Fruit fly (Drosophila melanogaster) whole organism, embryonic: Measurements from ENCODE around the gene Tsp29Fb.

Experiments
- B-H2 ChIP-seq: fragments of 200-800 bp; sonication (Bioruptor generic); optimal IDR thresholded peaks from 2 replicates; lab custom pipeline; 2018; ENCODE audit warnings: missing biosample characterization, mild to moderate bottlenecking, missing genetic modification characterization
- CG10366 ChIP-seq: fragments of 200-800 bp; sonication (Bioruptor generic); IDR thresholded peaks from 2 replicates; pipeline ENCODE4 v1.3.6; 2022; ENCODE audit warnings: missing biosample characterization, missing genetic modification characterization
- CG12391 ChIP-seq: fragments of 200-800 bp; sonication (Bioruptor generic); optimal IDR thresholded peaks from 3 replicates; lab custom pipeline; 2018; ENCODE audit warnings: missing biosample characterization, mild to moderate bottlenecking, missing genetic modification characterization, moderate library complexity
- CG12942 ChIP-seq: fragments of 200-800 bp; sonication (Bioruptor generic); optimal IDR thresholded peaks from 3 replicates; lab custom pipeline; 2016; ENCODE audit warnings: missing biosample characterization, missing genetic modification characterization
- CG13296 ChIP-seq: fragments of 200-800 bp; sonication (Bioruptor generic); optimal IDR thresholded peaks from 3 replicates; lab custom pipeline; 2018; ENCODE audit warnings: missing biosample characterization, mild to moderate bottlenecking, missing genetic modification characterization
- CG13424 ChIP-seq: fragments of 200-800 bp; sonication (Bioruptor generic); optimal IDR thresholded peaks from 2 replicates; lab custom pipeline; 2019; ENCODE audit warnings: missing biosample characterization, mild to moderate bottlenecking, missing genetic modification characterization, moderate library complexity
- CG13624 ChIP-seq: fragments of 200-800 bp; sonication (Bioruptor generic); optimal IDR thresholded peaks from 2 replicates; lab custom pipeline; 2016; ENCODE audit warnings: missing biosample characterization, missing genetic modification characterization
- CG14014 ChIP-seq: fragments of 200-800 bp; sonication (Bioruptor generic); IDR thresholded peaks from 2 replicates; pipeline ENCODE4 v1.3.6; 2022; ENCODE audit warnings: missing biosample characterization, missing genetic modification characterization
- CG14441 ChIP-seq: fragments of 200-800 bp; sonication (Bioruptor generic); IDR thresholded peaks from 2 replicates; pipeline ENCODE4 v1.3.6; 2022; ENCODE audit warnings: missing biosample characterization, missing genetic modification characterization
- CG16815 ChIP-seq: fragments of 200-800 bp; sonication (Bioruptor generic); optimal IDR thresholded peaks from 3 replicates; lab custom pipeline; 2017; ENCODE audit warnings: missing biosample characterization, mild to moderate bottlenecking, missing genetic modification characterization
- CG1792 ChIP-seq: fragments of 200-800 bp; sonication (Bioruptor generic); optimal IDR thresholded peaks from 2 replicates; lab custom pipeline; 2016; ENCODE audit warnings: missing biosample characterization, missing genetic modification characterization
- CG1832 ChIP-seq: fragments of 200-800 bp; sonication (Bioruptor generic); optimal IDR thresholded peaks from 2 replicates; lab custom pipeline; 2017; ENCODE audit warnings: missing biosample characterization, mild to moderate bottlenecking, missing genetic modification characterization, inconsistent platforms
- CG18476 ChIP-seq: fragments of 200-800 bp; sonication (Bioruptor generic); optimal IDR thresholded peaks from 2 replicates; lab custom pipeline; 2016; ENCODE audit warnings: missing biosample characterization, mild to moderate bottlenecking, missing genetic modification characterization
- CG18619 ChIP-seq: fragments of 200-800 bp; sonication (Bioruptor generic); optimal IDR thresholded peaks from 3 replicates; lab custom pipeline; 2017; ENCODE audit warnings: missing biosample characterization, mild to moderate bottlenecking, missing genetic modification characterization
- CG2875 ChIP-seq: fragments of 200-800 bp; sonication (Bioruptor generic); optimal IDR thresholded peaks from 2 replicates; lab custom pipeline; 2017; ENCODE audit warnings: missing biosample characterization, mild to moderate bottlenecking, missing genetic modification characterization, missing genetic modification reagents
- CG4404 ChIP-seq: fragments of 200-800 bp; sonication (Bioruptor generic); IDR thresholded peaks from 2 replicates; pipeline ENCODE4 v1.3.6; 2022; ENCODE audit warnings: missing biosample characterization, missing genetic modification characterization
- CG5180 ChIP-seq: fragments of 200-800 bp; sonication (Bioruptor generic); optimal IDR thresholded peaks from 3 replicates; lab custom pipeline; 2017; ENCODE audit warnings: missing biosample characterization, missing genetic modification characterization, mild to moderate bottlenecking, moderate library complexity, missing genetic modification reagents
- CG5953 ChIP-seq: fragments of 200-800 bp; sonication (Bioruptor generic); IDR thresholded peaks from 2 replicates; pipeline ENCODE4 v1.3.6; 2022; ENCODE audit warnings: missing biosample characterization, missing genetic modification characterization
- CG6854 ChIP-seq: fragments of 200-800 bp; sonication (Bioruptor generic); optimal IDR thresholded peaks from 3 replicates; lab custom pipeline; 2017; ENCODE audit warnings: missing biosample characterization, mild to moderate bottlenecking, missing genetic modification characterization
- CG7357 ChIP-seq: fragments of 200-800 bp; sonication (Bioruptor generic); IDR thresholded peaks from 3 replicates; pipeline ENCODE4 v1.3.6; 2022; ENCODE audit warnings: missing biosample characterization, missing genetic modification characterization
- CG8388 ChIP-seq: fragments of 200-800 bp; sonication (Bioruptor generic); optimal IDR thresholded peaks from 2 replicates; lab custom pipeline; 2019; ENCODE audit warnings: missing biosample characterization, mild to moderate bottlenecking, missing genetic modification characterization, moderate library complexity
- CG8478 ChIP-seq: fragments of >200 bp; optimal IDR thresholded peaks from 2 replicates; lab custom pipeline; 2018
- CkIIα-i1 ChIP-seq: fragments of 200-800 bp; sonication (Bioruptor generic); IDR thresholded peaks from 2 replicates; pipeline ENCODE4 v1.3.6; 2022; ENCODE audit warnings: missing biosample characterization, missing genetic modification characterization
- H2.0 ChIP-seq: fragments of 200-800 bp; sonication (Bioruptor generic); IDR thresholded peaks from 2 replicates; pipeline ENCODE4 v1.3.6; 2022; ENCODE audit warnings: missing biosample characterization, missing genetic modification characterization
- HmgZ ChIP-seq: fragments of 200-800 bp; sonication (Bioruptor generic); optimal IDR thresholded peaks from 2 replicates; lab custom pipeline; 2018; ENCODE audit warnings: missing biosample characterization, mild to moderate bottlenecking, missing genetic modification characterization
- Hr51 ChIP-seq, 2 experiments: fragments of 200-800 bp; sonication (Bioruptor generic); optimal IDR thresholded peaks; 2 replicates in 1 of 2; 3 replicates in 1 of 2; lab custom pipeline; 2016 to 2018; ENCODE audit warnings: missing biosample characterization in 2 of 2, missing genetic modification characterization in 2 of 2, mild to moderate bottlenecking in 1 of 2, moderate library complexity in 1 of 2
- Lpt ChIP-seq: fragments of >200 bp; optimal IDR thresholded peaks from 2 replicates; lab custom pipeline; 2018; ENCODE audit warnings: missing biosample characterization, missing genetic modification characterization
- Nf-YB ChIP-seq: fragments of 200-800 bp; sonication (Bioruptor generic); optimal IDR thresholded peaks from 3 replicates; lab custom pipeline; 2019; ENCODE audit warnings: missing biosample characterization, mild to moderate bottlenecking, missing genetic modification characterization, moderate library complexity
- Sox100B ChIP-seq: fragments of 200-800 bp; sonication (Bioruptor generic); optimal IDR thresholded peaks from 3 replicates; lab custom pipeline; 2018; ENCODE audit warnings: missing biosample characterization, mild to moderate bottlenecking, missing genetic modification characterization
- Stat92E ChIP-seq, 3 experiments: fragments of >200 bp in 2 of 3; fragments of 200-800 bp in 1 of 3; sonication (Bioruptor generic) in 1 of 3; optimal IDR thresholded peaks; 2 replicates each; lab custom pipeline; 2017 to 2019; ENCODE audit warnings: missing biosample characterization in 3 of 3, missing genetic modification characterization in 3 of 3, mild to moderate bottlenecking in 1 of 3, moderate library complexity in 1 of 3
- YL-1 ChIP-seq: fragments of 200-800 bp; sonication (Bioruptor generic); optimal IDR thresholded peaks from 3 replicates; lab custom pipeline; 2017; ENCODE audit warnings: missing biosample characterization, mild to moderate bottlenecking, missing genetic modification characterization
- aop ChIP-seq: fragments of 200-800 bp; sonication (Bioruptor generic); IDR thresholded peaks from 2 replicates; pipeline ENCODE4 v1.3.6; 2022; ENCODE audit warnings: missing biosample characterization, missing genetic modification characterization
- ara ChIP-seq: fragments of 200-800 bp; sonication (Bioruptor generic); IDR thresholded peaks from 2 replicates; pipeline ENCODE4 v1.3.6; 2022; ENCODE audit warnings: missing biosample characterization, missing genetic modification characterization
- bbx ChIP-seq: fragments of 200-800 bp; sonication (Bioruptor generic); IDR thresholded peaks from 2 replicates; pipeline ENCODE4 v1.3.6; 2022; ENCODE audit warnings: missing biosample characterization, missing genetic modification characterization; ENCODE audit not compliant: partially characterized antibody
- crol ChIP-seq: fragments of 200-800 bp; sonication (Bioruptor generic); IDR thresholded peaks from 2 replicates; pipeline ENCODE4 v1.3.6; 2022; ENCODE audit warnings: missing biosample characterization, missing genetic modification characterization
- da ChIP-seq: fragments of 200-800 bp; sonication (Bioruptor generic); optimal IDR thresholded peaks from 2 replicates; lab custom pipeline; 2016; ENCODE audit warnings: missing biosample characterization, missing genetic modification characterization
- ems ChIP-seq: fragments of 200-800 bp; sonication (Bioruptor generic); optimal IDR thresholded peaks from 3 replicates; lab custom pipeline; 2016; ENCODE audit warnings: missing biosample characterization, missing genetic modification characterization
- grau ChIP-seq: fragments of 200-800 bp; optimal IDR thresholded peaks from 3 replicates; lab custom pipeline; 2019; ENCODE audit warnings: missing biosample characterization, mild to moderate bottlenecking, missing genetic modification characterization, moderate library complexity
- gro ChIP-seq: fragments of 200-800 bp; sonication (Bioruptor generic); optimal IDR thresholded peaks from 2 replicates; lab custom pipeline; 2016; ENCODE audit warnings: missing biosample characterization, missing genetic modification characterization
- jigr1 ChIP-seq: fragments of 200-800 bp; sonication (Bioruptor generic); IDR thresholded peaks from 3 replicates; pipeline ENCODE4 v1.3.6; 2022; ENCODE audit warnings: missing biosample characterization, missing genetic modification characterization
- kay ChIP-seq: fragments of 200-800 bp; sonication (Bioruptor generic); optimal IDR thresholded peaks from 2 replicates; lab custom pipeline; 2016; ENCODE audit warnings: missing biosample characterization, missing genetic modification characterization
- maf-S ChIP-seq: fragments of 200-800 bp; sonication (Bioruptor generic); optimal IDR thresholded peaks from 2 replicates; lab custom pipeline; 2016; ENCODE audit warnings: missing biosample characterization, missing genetic modification characterization
- org-1 ChIP-seq: fragments of 200-800 bp; sonication (Bioruptor generic); optimal IDR thresholded peaks from 2 replicates; lab custom pipeline; 2017; ENCODE audit warnings: missing biosample characterization, missing genetic modification characterization
- pan ChIP-seq, 4 experiments: fragments of >200 bp in 3 of 4; fragments of 200-800 bp in 1 of 4; sonication (Bioruptor generic) in 1 of 4; optimal IDR thresholded peaks in 3 of 4; IDR thresholded peaks in 1 of 4; 2 replicates each; pipeline versions ENCODE4 v1.3.6 to Lab custom; 2017 to 2022; ENCODE audit warnings: missing biosample characterization in 2 of 4, missing genetic modification characterization in 2 of 4, mixed read lengths in 1 of 4
- pho ChIP-seq: fragments of 200-800 bp; sonication (Bioruptor generic); optimal IDR thresholded peaks from 2 replicates; lab custom pipeline; 2016; ENCODE audit warnings: missing biosample characterization, missing genetic modification characterization
- tin ChIP-seq: fragments of 200-800 bp; sonication (Bioruptor generic); optimal IDR thresholded peaks from 3 replicates; lab custom pipeline; 2016; ENCODE audit warnings: missing biosample characterization, missing genetic modification characterization
- ttk ChIP-seq: fragments of 200-800 bp; sonication (Bioruptor generic); IDR thresholded peaks from 2 replicates; pipeline ENCODE4 v2.1.2; 2022; ENCODE audit warnings: missing biosample characterization, missing genetic modification characterization
- yki ChIP-seq: fragments of >200 bp; optimal IDR thresholded peaks from 3 replicates; lab custom pipeline; 2018
- zfh2 ChIP-seq: fragments of 200-800 bp; sonication (Bioruptor generic); optimal IDR thresholded peaks from 2 replicates; lab custom pipeline; 2016; ENCODE audit warnings: missing biosample characterization, missing genetic modification characterization

Gene Tsp29Fb

dm6 chr2L:8952194-8953037, 15.2 kb downstream of the Tsp29Fb start (continued):
- peak; percentile 56 for TF ChIP-seq CG14441 (GFP tag; lab: Robert Waterston, UW)
- peak; percentile 22 for TF ChIP-seq CG18619 (GFP tag; lab: Kevin White, UChicago)
- peak; percentile 7 for TF ChIP-seq CG13296
- no peak for TF ChIP-seq aop (GFP tag; lab: Robert Waterston, UW)
- peak; percentile 17 for TF ChIP-seq gro (GFP tag; lab: Kevin White, UChicago)
- TF ChIP-seq CG8478 (lab: Kevin White, UChicago) = no peak
- TF ChIP-seq ara (GFP tag; lab: Robert Waterston, UW) = peak; percentile 54; the same call in 1 of the 2 replicates
- TF ChIP-seq CG13424 = peak; percentile 1
- TF ChIP-seq ttk (GFP tag; lab: Robert Waterston, UW) = peak; percentile 49
- no peak for TF ChIP-seq da (GFP tag; lab: Kevin White, UChicago)
- no peak for TF ChIP-seq Stat92E (GFP tag; optimal IDR thresholded peaks at IDR 0.05; lab: Kevin White, UChicago)
- TF ChIP-seq CG12391 (tag; lab: Kevin White, UChicago) = peak; percentile 12
- no peak for TF ChIP-seq CG4404 (GFP tag; lab: Robert Waterston, UW)
- no peak for TF ChIP-seq CkIIα-i1 (GFP tag; lab: Robert Waterston, UW)
- peak; percentile 19 for TF ChIP-seq org-1 (GFP tag; lab: Kevin White, UChicago)
- TF ChIP-seq CG5180 (GFP tag; lab: Kevin White, UChicago) = peak; percentile 5
- peak; percentile 61; the same call in 1 of the 2 replicates for TF ChIP-seq CG14014 (GFP tag; lab: Robert Waterston, UW)
- peak; percentile 42 for TF ChIP-seq CG8388 (GFP tag; lab: Kevin White, UChicago)
- no peak for TF ChIP-seq YL-1 (GFP tag; lab: Kevin White, UChicago)
- TF ChIP-seq CG13624 = peak; percentile 37
- TF ChIP-seq Nf-YB (GFP tag; lab: Kevin White, UChicago) = no peak
- TF ChIP-seq CG18476 (GFP tag; lab: Kevin White, UChicago) = no peak
- no peak for TF ChIP-seq crol (GFP tag; lab: Robert Waterston, UW)
- no peak for TF ChIP-seq ems
- no peak for TF ChIP-seq B-H2 (GFP tag; lab: Kevin White, UChicago)
- no peak for TF ChIP-seq pho (GFP tag; lab: Kevin White, UChicago)
- TF ChIP-seq bbx (GFP tag; lab: Robert Waterston, UW) = no peak
- peak; percentile 33 for TF ChIP-seq CG2875
- peak; percentile 47 for TF ChIP-seq grau (tag; lab: Kevin White, UChicago)
- no peak for TF ChIP-seq CG6854 (GFP tag; lab: Kevin White, UChicago)
- TF ChIP-seq CG7357 (GFP tag; lab: Robert Waterston, UW) = no peak
- peak; percentile 57 for TF ChIP-seq H2.0
- TF ChIP-seq HmgZ (tag; lab: Kevin White, UChicago) = peak; percentile 40
- TF ChIP-seq Sox100B = no peak
- no peak for TF ChIP-seq jigr1
- no peak for TF ChIP-seq CG1832 (GFP tag; lab: Kevin White, UChicago)
- peak; percentile 37 for TF ChIP-seq zfh2 (GFP tag; lab: Kevin White, UChicago)
- TF ChIP-seq kay (GFP tag; lab: Kevin White, UChicago) = peak; percentile 30
- peak; percentile 31 for TF ChIP-seq CG10366 (GFP tag; lab: Robert Waterston, UW)
- no peak for TF ChIP-seq pan (optimal IDR thresholded peaks at IDR 0.05; lab: Kevin White, UChicago)
- peak in 1 of 2 experiments; percentile 59 for TF ChIP-seq pan (GFP tag; optimal IDR thresholded peaks at IDR 0.05 in 1 of 2, IDR thresholded peaks at IDR 0.05 in 1 of 2)
- TF ChIP-seq CG12942 (GFP tag; lab: Kevin White, UChicago) = no peak
- TF ChIP-seq CG16815 (GFP tag; lab: Kevin White, UChicago) = peak; percentile 27
- no peak for TF ChIP-seq yki (lab: Kevin White, UChicago)
- peak; percentile 18 to 31 for TF ChIP-seq Hr51 (GFP tag; optimal IDR thresholded peaks at IDR 0.05; lab: Kevin White, UChicago)
- TF ChIP-seq CG1792 (GFP tag; lab: Kevin White, UChicago) = no peak
- no peak for TF ChIP-seq Lpt
- TF ChIP-seq tin = peak; percentile 23
- TF ChIP-seq CG5953 (GFP tag; lab: Robert Waterston, UW) = no peak
- TF ChIP-seq maf-S (GFP tag; lab: Kevin White, UChicago) = no peak
